Fruit fly (Drosophila melanogaster): Measurements from ENCODE around the gene sphe.

The sphe gene

dm6 chrX:16745942-16746341, 44.2 kb upstream of the sphe start:
- TF ChIP-seq CG17806 (tag; optimal IDR thresholded peaks at IDR 0.05), result no peak
- TF ChIP-seq CG34367 (tag; optimal IDR thresholded peaks at IDR 0.05), result no peak
- TF ChIP-seq CG8301 (tag; optimal IDR thresholded peaks at IDR 0.05), result no peak
- TF ChIP-seq CG12605 (GFP tag; IDR thresholded peaks at IDR 0.05), result no peak
- TF ChIP-seq CG13204 (GFP tag; optimal IDR thresholded peaks at IDR 0.05), result no peak
- no peak for TF ChIP-seq rn (GFP tag; IDR thresholded peaks at IDR 0.05)
- no peak for TF ChIP-seq D1 (tag; optimal IDR thresholded peaks at IDR 0.05)
- no peak for TF ChIP-seq CG8159 (tag; optimal IDR thresholded peaks at IDR 0.05)
- TF ChIP-seq CG9948 (tag; optimal IDR thresholded peaks at IDR 0.05), result no peak
- TF ChIP-seq Ets98B (GFP tag; IDR thresholded peaks at IDR 0.05), result no peak
- TF ChIP-seq CG14655 (GFP tag; optimal IDR thresholded peaks at IDR 0.05), result no peak
- TF ChIP-seq Snoo (tag; optimal IDR thresholded peaks at IDR 0.05), result no peak

DNA sequence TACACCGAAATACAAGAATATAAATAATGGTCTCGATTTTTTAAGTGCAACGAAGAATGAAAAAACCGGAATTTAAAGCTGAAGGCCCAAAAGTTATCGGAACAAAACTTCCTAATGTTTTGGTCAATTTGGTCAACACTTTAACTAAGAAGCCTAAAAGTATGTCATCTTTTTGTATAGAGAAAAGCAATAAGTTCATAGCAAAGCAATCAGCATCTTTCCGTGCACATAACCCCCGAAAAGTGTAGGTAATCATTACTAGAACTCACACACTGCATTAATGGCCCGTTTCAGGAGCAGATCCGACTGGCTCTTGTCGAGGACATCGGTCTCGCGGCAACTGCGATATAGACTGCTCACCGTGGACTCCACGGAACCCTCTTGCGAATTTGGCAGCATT, 42.6 kb upstream of the sphe start:
- no peak for TF ChIP-seq Pif1B (GFP tag; optimal IDR thresholded peaks at IDR 0.05)
- no peak for TF ChIP-seq CG8159 (tag; optimal IDR thresholded peaks at IDR 0.05)
- no peak for TF ChIP-seq CG15710 (tag; optimal IDR thresholded peaks at IDR 0.05)
- TF ChIP-seq fd96Ca (GFP tag; IDR thresholded peaks at IDR 0.05), result no peak
- no peak for TF ChIP-seq D1 (tag; optimal IDR thresholded peaks at IDR 0.05)
- TF ChIP-seq CG17806 (tag; optimal IDR thresholded peaks at IDR 0.05), result no peak
- TF ChIP-seq Pif1A (GFP tag; optimal IDR thresholded peaks at IDR 0.05), result no peak
- TF ChIP-seq CG12605 (GFP tag; IDR thresholded peaks at IDR 0.05), result no peak
- no peak for TF ChIP-seq gl (tag; optimal IDR thresholded peaks at IDR 0.05)
- TF ChIP-seq CG32121 (GFP tag; IDR thresholded peaks at IDR 0.05), result no peak
- TF ChIP-seq CG13204 (GFP tag; optimal IDR thresholded peaks at IDR 0.05), result no peak
- TF ChIP-seq CG34367 (tag; optimal IDR thresholded peaks at IDR 0.05), result no peak
- TF ChIP-seq CG14655 (GFP tag; optimal IDR thresholded peaks at IDR 0.05), result no peak

DNA sequence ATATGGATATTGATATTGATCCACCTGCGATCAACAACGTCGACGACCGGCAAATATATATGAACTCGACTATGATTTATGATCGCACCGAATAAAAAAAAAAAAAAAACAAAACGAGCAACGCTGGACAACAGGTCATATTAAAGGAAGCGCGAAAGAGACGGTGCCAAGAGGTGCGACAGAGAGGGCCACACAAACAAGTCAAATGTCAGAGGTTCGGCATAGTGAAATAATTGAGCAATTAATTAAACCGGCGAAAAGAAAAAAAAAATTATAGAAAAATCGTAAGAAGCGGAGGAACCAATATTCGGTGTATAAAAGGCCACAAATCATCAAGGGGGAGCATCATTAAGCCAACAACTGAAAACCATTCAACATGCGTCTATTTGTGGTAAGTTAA, 40.8 kb upstream of the sphe start, which contains the start of gene Twdlalpha:
TSS of gene Twdlalpha (plus strand) at position 301 of the 400 bp plus-strand sequence.
- TF ChIP-seq CG13204 (GFP tag; optimal IDR thresholded peaks at IDR 0.05) (no peak), Snoo (tag; optimal IDR thresholded peaks at IDR 0.05) (no peak), CG8301 (tag; optimal IDR thresholded peaks at IDR 0.05) (no peak), Pif1A (GFP tag; optimal IDR thresholded peaks at IDR 0.05) (no peak), D1 (tag; optimal IDR thresholded peaks at IDR 0.05) (no peak), Ets98B (GFP tag; IDR thresholded peaks at IDR 0.05) (no peak), CG32121 (GFP tag; IDR thresholded peaks at IDR 0.05) (no peak), gl (tag; optimal IDR thresholded peaks at IDR 0.05) (no peak), CG34367 (tag; optimal IDR thresholded peaks at IDR 0.05) (no peak), fd96Ca (GFP tag; IDR thresholded peaks at IDR 0.05) (no peak), CG17806 (tag; optimal IDR thresholded peaks at IDR 0.05) (no peak), EcR (GFP tag; optimal IDR thresholded peaks at IDR 0.05) (no peak), CG8159 (tag; optimal IDR thresholded peaks at IDR 0.05) (no peak)

DNA sequence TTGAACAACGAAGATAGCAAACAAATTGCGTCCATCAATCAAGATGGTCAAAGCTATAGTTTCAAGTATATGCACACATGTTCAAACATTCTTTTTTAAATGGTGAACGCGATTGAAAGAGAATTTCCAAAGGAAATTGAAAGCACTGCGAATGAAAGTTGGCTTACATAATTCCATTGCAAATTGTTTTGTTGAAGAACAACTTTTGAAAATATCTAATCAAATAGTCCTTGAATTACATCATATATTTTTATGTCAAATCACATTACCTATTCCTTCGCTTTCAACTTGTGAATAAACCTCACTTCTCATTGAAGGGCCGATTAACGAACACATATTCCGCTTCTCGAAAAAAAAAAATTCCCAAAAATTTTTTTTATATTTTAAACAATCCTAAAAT, 38.8 kb upstream of the sphe start, which contains the start of gene CG32568:
TSS of gene CG32568 (plus strand) at position 301 of the 400 bp plus-strand sequence.
- TF ChIP-seq Ets98B (GFP tag; IDR thresholded peaks at IDR 0.05) (no peak), fd96Ca (GFP tag; IDR thresholded peaks at IDR 0.05) (no peak), CG14655 (GFP tag; optimal IDR thresholded peaks at IDR 0.05) (no peak), CG12605 (GFP tag; IDR thresholded peaks at IDR 0.05) (no peak), CG13204 (GFP tag; optimal IDR thresholded peaks at IDR 0.05) (no peak), CG8301 (tag; optimal IDR thresholded peaks at IDR 0.05) (no peak), gl (tag; optimal IDR thresholded peaks at IDR 0.05) (no peak), CG8159 (tag; optimal IDR thresholded peaks at IDR 0.05) (no peak)

- TF ChIP-seq CG15710 (tag; optimal IDR thresholded peaks at IDR 0.05) (no peak), CG32121 (GFP tag; IDR thresholded peaks at IDR 0.05) (no peak), CG10348 (GFP tag; IDR thresholded peaks at IDR 0.05) (no peak), D1 (tag; optimal IDR thresholded peaks at IDR 0.05) (no peak), Pif1A (GFP tag; optimal IDR thresholded peaks at IDR 0.05) (no peak), CG34367 (tag; optimal IDR thresholded peaks at IDR 0.05) (no peak), CG17806 (tag; optimal IDR thresholded peaks at IDR 0.05) (no peak), gl (tag; optimal IDR thresholded peaks at IDR 0.05) (no peak), Pif1B (GFP tag; optimal IDR thresholded peaks at IDR 0.05) (no peak), fd96Ca (GFP tag; IDR thresholded peaks at IDR 0.05) (no peak), CG8159 (tag; optimal IDR thresholded peaks at IDR 0.05) (no peak), CG13204 (GFP tag; optimal IDR thresholded peaks at IDR 0.05) (no peak), EcR (GFP tag; optimal IDR thresholded peaks at IDR 0.05) (no peak), CG14655 (GFP tag; optimal IDR thresholded peaks at IDR 0.05) (no peak), rn (GFP tag; IDR thresholded peaks at IDR 0.05) (no peak)
These were observed 36.1 kb upstream of the sphe start, which contains the start of gene TwdlZ for dm6 chrX:16737878-16738277. TwdlZ (plus strand) TSS chrX:16738178.

DNA sequence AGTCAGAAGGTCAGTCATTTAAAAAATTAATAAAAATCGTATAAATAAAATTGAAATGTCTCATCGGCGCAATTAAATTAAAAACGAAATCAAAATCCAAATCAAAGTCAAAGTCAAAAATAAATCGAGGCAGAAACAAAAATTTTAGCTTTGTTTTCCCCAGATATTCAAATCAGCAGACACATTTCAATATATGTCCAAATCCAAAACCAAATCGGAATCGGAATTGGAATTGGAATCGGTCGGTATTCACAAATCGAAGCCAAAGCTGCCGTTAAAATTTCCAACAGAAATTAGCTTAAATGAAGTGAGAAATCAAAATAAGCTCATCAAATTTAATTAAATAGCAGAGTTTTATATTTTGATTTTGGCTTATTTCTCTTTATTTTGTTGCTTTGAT, 34.4 kb upstream of the sphe start:
- TF ChIP-seq Pif1A (GFP tag; optimal IDR thresholded peaks at IDR 0.05) (no peak), CG4496 (GFP tag; IDR thresholded peaks at IDR 0.05) (no peak), CG8159 (tag; optimal IDR thresholded peaks at IDR 0.05) (no peak), Ets98B (GFP tag; IDR thresholded peaks at IDR 0.05) (no peak), CG12605 (GFP tag; IDR thresholded peaks at IDR 0.05) (no peak), CG32121 (GFP tag; IDR thresholded peaks at IDR 0.05) (no peak), CG13204 (GFP tag; optimal IDR thresholded peaks at IDR 0.05) (no peak), CG34367 (tag; optimal IDR thresholded peaks at IDR 0.05) (no peak), rn (GFP tag; IDR thresholded peaks at IDR 0.05) (no peak), gl (tag; optimal IDR thresholded peaks at IDR 0.05) (no peak), CG17806 (tag; optimal IDR thresholded peaks at IDR 0.05) (no peak), CG9948 (tag; optimal IDR thresholded peaks at IDR 0.05) (no peak), CG8301 (tag; optimal IDR thresholded peaks at IDR 0.05) (no peak)
